Worm (Caenorhabditis elegans) whole organism, late embryonic: ENCODE measurements around the gene hmg-4.

Experiments used
- C08G9.2 ChIP-seq: sonication (generic microtip); optimal IDR thresholded peaks from 2 replicates; lab custom pipeline; 2016; ENCODE audit warnings: mild to moderate bottlenecking, missing genetic modification characterization, moderate library complexity, missing compliant biosample characterization
- F13H6.1 ChIP-seq: sonication (generic microtip); optimal IDR thresholded peaks from 2 replicates; lab custom pipeline; 2016; ENCODE audit warnings: missing genetic modification characterization, missing compliant biosample characterization
- T23F11.4 ChIP-seq: fragments of 200-800 bp; sonication (Bioruptor generic); optimal IDR thresholded peaks from 2 replicates; lab custom pipeline; 2018; ENCODE audit warnings: mild to moderate bottlenecking, missing genetic modification characterization, missing compliant biosample characterization
- ahr-1 ChIP-seq: sonication (generic microtip); optimal IDR thresholded peaks from 2 replicates; lab custom pipeline; 2016; ENCODE audit warnings: missing genetic modification characterization, missing compliant biosample characterization
- ceh-2 ChIP-seq: sonication (generic microtip); optimal IDR thresholded peaks from 2 replicates; lab custom pipeline; 2016; ENCODE audit warnings: missing genotype, missing genetic modification characterization, missing compliant biosample characterization
- ceh-45 ChIP-seq: fragments of 200-800 bp; sonication (Bioruptor generic); IDR thresholded peaks from 2 replicates; pipeline ENCODE4 v1.3.6; 2022; ENCODE audit warnings: missing genetic modification reagents, missing genetic modification characterization, missing compliant biosample characterization
- ceh-9 ChIP-seq: sonication (generic microtip); optimal IDR thresholded peaks from 2 replicates; lab custom pipeline; 2016; ENCODE audit warnings: mild to moderate bottlenecking, missing genetic modification characterization, inconsistent platforms, missing compliant biosample characterization
- dve-1 ChIP-seq: sonication (generic microtip); optimal IDR thresholded peaks from 2 replicates; lab custom pipeline; 2017; ENCODE audit warnings: antibody characterized with exemption, mild to moderate bottlenecking, missing genetic modification characterization, missing compliant biosample characterization
- elt-2 ChIP-seq: sonication (generic microtip); optimal IDR thresholded peaks from 2 replicates; lab custom pipeline; 2016; ENCODE audit warnings: missing genetic modification reagents, missing genetic modification characterization, missing compliant biosample characterization
- ets-4 ChIP-seq: sonication (generic microtip); optimal IDR thresholded peaks from 2 replicates; lab custom pipeline; 2016; ENCODE audit warnings: missing genetic modification characterization, missing compliant biosample characterization
- fkh-6 ChIP-seq: sonication (generic microtip); optimal IDR thresholded peaks from 2 replicates; lab custom pipeline; 2016; ENCODE audit warnings: missing genetic modification characterization, missing compliant biosample characterization
- hlh-30 ChIP-seq: sonication (generic microtip); optimal IDR thresholded peaks from 2 replicates; lab custom pipeline; 2017; ENCODE audit warnings: antibody characterized with exemption, missing genetic modification characterization, missing compliant biosample characterization; ENCODE audit not compliant: insufficient read depth
- hlh-6 ChIP-seq: sonication (generic microtip); optimal IDR thresholded peaks from 2 replicates; lab custom pipeline; 2016; ENCODE audit warnings: missing genotype, missing genetic modification characterization, missing compliant biosample characterization
- hlh-8 ChIP-seq: sonication (generic microtip); optimal IDR thresholded peaks from 2 replicates; lab custom pipeline; 2016; ENCODE audit warnings: missing genotype, missing genetic modification characterization, missing compliant biosample characterization
- lim-6 ChIP-seq: sonication (generic microtip); optimal IDR thresholded peaks from 2 replicates; lab custom pipeline; 2016; ENCODE audit warnings: missing genetic modification characterization, missing compliant biosample characterization
- lin-11 ChIP-seq: fragments of 200-800 bp; sonication (Bioruptor generic); optimal IDR thresholded peaks from 2 replicates; lab custom pipeline; 2018; ENCODE audit warnings: mild to moderate bottlenecking, missing genetic modification characterization, missing compliant biosample characterization
- mec-3 ChIP-seq: sonication (generic microtip); optimal IDR thresholded peaks from 2 replicates; lab custom pipeline; 2016; ENCODE audit warnings: borderline replicate concordance, missing genetic modification characterization, missing compliant biosample characterization
- nhr-11 ChIP-seq: fragments of 150-350 bp; optimal IDR thresholded peaks from 2 replicates; lab custom pipeline; 2014; ENCODE audit warnings: missing biosample characterization, missing genetic modification characterization
- nhr-232 ChIP-seq: sonication (generic microtip); optimal IDR thresholded peaks from 2 replicates; lab custom pipeline; 2016; ENCODE audit warnings: missing genetic modification characterization, missing compliant biosample characterization
- npax-4 ChIP-seq: sonication (generic microtip); optimal IDR thresholded peaks from 2 replicates; lab custom pipeline; 2016; ENCODE audit warnings: missing genetic modification characterization, missing compliant biosample characterization
- pag-3 ChIP-seq: sonication (generic microtip); optimal IDR thresholded peaks from 2 replicates; lab custom pipeline; 2016; ENCODE audit warnings: missing compliant biosample characterization, missing genetic modification characterization, borderline replicate concordance
- pax-1 ChIP-seq: fragments of 150-350 bp; optimal IDR thresholded peaks from 2 replicates; lab custom pipeline; 2014; ENCODE audit warnings: missing biosample characterization, missing genetic modification characterization
- pha-2 ChIP-seq: sonication (generic microtip); optimal IDR thresholded peaks from 2 replicates; lab custom pipeline; 2017; ENCODE audit warnings: mild to moderate bottlenecking, missing genetic modification characterization, missing compliant biosample characterization
- pha-4 ChIP-seq: fragments of 150-350 bp; optimal IDR thresholded peaks from 2 replicates; lab custom pipeline; 2018; ENCODE audit warnings: missing biosample characterization, missing genetic modification reagents, missing genetic modification characterization
- ref-2 ChIP-seq: sonication (generic microtip); optimal IDR thresholded peaks from 2 replicates; lab custom pipeline; 2016; ENCODE audit warnings: missing genetic modification characterization, missing compliant biosample characterization
- sox-4 ChIP-seq: sonication (generic microtip); optimal IDR thresholded peaks from 2 replicates; lab custom pipeline; 2017; ENCODE audit warnings: mild to moderate bottlenecking, missing genetic modification characterization, inconsistent platforms, missing compliant biosample characterization
- syd-9 ChIP-seq: sonication (generic microtip); optimal IDR thresholded peaks from 2 replicates; lab custom pipeline; 2016; ENCODE audit warnings: mild to moderate bottlenecking, missing genetic modification characterization, moderate library complexity, missing compliant biosample characterization
- tbx-2 ChIP-seq: sonication (generic microtip); optimal IDR thresholded peaks from 2 replicates; lab custom pipeline; 2016; ENCODE audit warnings: missing genetic modification characterization, missing compliant biosample characterization
- tbx-7 ChIP-seq: sonication (generic microtip); optimal IDR thresholded peaks from 2 replicates; lab custom pipeline; 2016; ENCODE audit warnings: missing genotype, missing genetic modification characterization, missing compliant biosample characterization
- ttx-3 ChIP-seq: sonication (generic microtip); optimal IDR thresholded peaks from 2 replicates; lab custom pipeline; 2016; ENCODE audit warnings: missing genetic modification reagents, missing genetic modification characterization, missing compliant biosample characterization
- unc-3 ChIP-seq, 2 experiments: fragments of 200-800 bp in 1 of 2; sonication (Bioruptor generic) in 1 of 2; sonication (generic microtip) in 1 of 2; conservative IDR thresholded peaks in 1 of 2; optimal IDR thresholded peaks in 1 of 2; 2 replicates each; pipeline versions ENCODE4 v1.3.6 to Lab custom; 2016 to 2022; ENCODE audit warnings: missing compliant biosample characterization in 2 of 2, missing genetic modification characterization in 2 of 2, missing genetic modification reagents in 1 of 2
- unc-42 ChIP-seq: sonication (generic microtip); optimal IDR thresholded peaks from 2 replicates; lab custom pipeline; 2016; ENCODE audit warnings: missing genotype, missing genetic modification characterization, missing compliant biosample characterization
- unc-55 ChIP-seq: sonication (generic microtip); optimal IDR thresholded peaks from 2 replicates; lab custom pipeline; 2017; ENCODE audit warnings: missing biosample characterization, missing genetic modification reagents, missing genetic modification characterization
- unc-86 ChIP-seq: sonication (generic microtip); optimal IDR thresholded peaks from 2 replicates; lab custom pipeline; 2016; ENCODE audit warnings: missing genetic modification characterization, missing compliant biosample characterization
- ztf-16 ChIP-seq: sonication (generic microtip); optimal IDR thresholded peaks from 2 replicates; lab custom pipeline; 2017; ENCODE audit warnings: missing genetic modification characterization, missing compliant biosample characterization

The hmg-4 gene

ce11 chrIII:7357356-7357755, 24.0 kb downstream of the hmg-4 start, which contains the start of gene F08F8.10:
Gene F08F8.10 (minus strand): TSS chrIII:7357393.
- TF ChIP-seq ceh-9 (tag; lab: Kevin White, UChicago) (no peak), hlh-30 (peak; percentile 62), tbx-2 (tag; lab: Kevin White, UChicago) (no peak), C08G9.2 (no peak), lin-11 (tag; lab: Kevin White, UChicago) (no peak), hlh-6 (no peak), ztf-16 (tag; lab: Kevin White, UChicago) (no peak), hlh-8 (tag; lab: Kevin White, UChicago) (no peak), elt-2 (tag; lab: Kevin White, UChicago) (peak; percentile 7), unc-42 (tag; lab: Kevin White, UChicago) (no peak), unc-86 (tag; lab: Kevin White, UChicago) (peak; percentile 78), tbx-7 (tag; lab: Kevin White, UChicago) (no peak), unc-55 (GFP tag; lab: Kevin White, UChicago) (peak; percentile 30)

ce11 chrIII:7353871-7354270, 27.5 kb downstream of the hmg-4 start, which contains the start of gene F08F8.9:
Gene F08F8.9 (minus strand): TSS chrIII:7353971.
- TF ChIP-seq pha-2 (no peak), mec-3 (tag; lab: Kevin White, UChicago) (no peak), dve-1 (no peak), ttx-3 (tag; lab: Kevin White, UChicago) (no peak)
- TF ChIP-seq, all 69 proteins: peak for 0

ce11 chrIII:7349075-7349474, 32.3 kb downstream of the hmg-4 start, which contains the start of gene gos-28:
Gene gos-28 (minus strand): TSS chrIII:7349175.
- TF ChIP-seq pha-4 = no peak

ce11 chrIII:7347049-7347448, 34.3 kb downstream of the hmg-4 start, which contains the start of gene F08F8.7:
Gene F08F8.7 (minus strand): TSS chrIII:7347149.
- TF ChIP-seq hlh-8 (tag; lab: Kevin White, UChicago) (no peak), ahr-1 (tag; lab: Kevin White, UChicago) (no peak), T23F11.4 (GFP tag; lab: Kevin White, UChicago) (no peak)

- no peak for TF ChIP-seq npax-4 (tag; lab: Kevin White, UChicago)
- TF ChIP-seq ref-2 = no peak
- TF ChIP-seq unc-3 (GFP tag; conservative IDR thresholded peaks at IDR 0.05; lab: Robert Waterston, UW) = no peak
- no peak for TF ChIP-seq unc-3 (tag; optimal IDR thresholded peaks at IDR 0.05; lab: Kevin White, UChicago)
- TF ChIP-seq hlh-6 = no peak
- TF ChIP-seq F13H6.1 (tag; lab: Kevin White, UChicago) = no peak
- TF ChIP-seq ahr-1 (tag; lab: Kevin White, UChicago) = no peak
- TF ChIP-seq pha-4 = no peak
- no peak for TF ChIP-seq sox-4 (tag; lab: Kevin White, UChicago)
- no peak for TF ChIP-seq lim-6 (tag; lab: Kevin White, UChicago)
- TF ChIP-seq ceh-45 (GFP tag; lab: Robert Waterston, UW) = no peak
- no peak for TF ChIP-seq ceh-2 (tag; lab: Kevin White, UChicago)
- no peak for TF ChIP-seq ets-4 (tag; lab: Kevin White, UChicago)
- no peak for TF ChIP-seq unc-55 (GFP tag; lab: Kevin White, UChicago)
- no peak for TF ChIP-seq syd-9
- no peak for TF ChIP-seq unc-42 (tag; lab: Kevin White, UChicago)
Measured at ce11 chrIII:7343389-7343788, 38.0 kb downstream of the hmg-4 start, which contains the start of gene F08F8.6. Gene F08F8.6 (plus strand): TSS chrIII:7343689.

- TF ChIP-seq pag-3 = no peak
- no peak for TF ChIP-seq nhr-232 (tag; lab: Kevin White, UChicago)
- no peak for TF ChIP-seq tbx-7 (tag; lab: Kevin White, UChicago)
- no peak for TF ChIP-seq pax-1 (tag; lab: Kevin White, UChicago)
- no peak for TF ChIP-seq nhr-11 (tag; lab: Kevin White, UChicago)
- no peak for TF ChIP-seq fkh-6 (tag; lab: Kevin White, UChicago)
Measured at ce11 chrIII:7339138-7339537, 42.3 kb downstream of the hmg-4 start.
